Worm (Caenorhabditis elegans): ENCODE data around the gene Y57G11A.2.

Y57G11A.2 gene

DNA sequence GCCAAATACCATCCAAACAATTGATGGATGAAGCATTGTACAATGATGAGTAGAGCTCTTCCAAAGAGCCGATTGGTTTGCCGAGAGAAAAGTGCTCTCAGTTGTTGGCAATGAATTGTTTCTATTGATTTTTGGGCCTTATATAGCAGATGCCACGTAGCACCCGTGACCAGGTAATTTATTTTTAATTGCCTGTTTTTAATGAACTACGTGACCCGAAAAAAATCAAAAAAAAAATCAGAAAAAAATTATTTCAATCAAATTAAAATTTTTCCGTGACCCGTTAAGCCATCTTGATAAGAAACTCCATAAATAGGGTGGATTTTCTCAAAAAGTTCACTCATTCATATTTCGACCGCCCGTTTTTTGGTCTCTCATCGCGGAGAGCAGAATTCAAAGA lies at the start of gene Y57G11A.2, which contains the start of gene T27E7.1:
TSS of gene Y57G11A.2 (minus strand) at position 101 of the 400 bp plus-strand sequence.
TSS of gene T27E7.1 (plus strand) at position 337 of the 400 bp plus-strand sequence.
- no peak for TF ChIP-seq ref-2 (tag; optimal IDR thresholded peaks at IDR 0.05)
- no peak for TF ChIP-seq hlh-6 (tag; optimal IDR thresholded peaks at IDR 0.05)
- no peak for TF ChIP-seq che-1 (tag; optimal IDR thresholded peaks at IDR 0.05)
- no peak for TF ChIP-seq elt-4 (tag; optimal IDR thresholded peaks at IDR 0.05)
- TF ChIP-seq ceh-24 (tag; optimal IDR thresholded peaks at IDR 0.05), result no peak

DNA sequence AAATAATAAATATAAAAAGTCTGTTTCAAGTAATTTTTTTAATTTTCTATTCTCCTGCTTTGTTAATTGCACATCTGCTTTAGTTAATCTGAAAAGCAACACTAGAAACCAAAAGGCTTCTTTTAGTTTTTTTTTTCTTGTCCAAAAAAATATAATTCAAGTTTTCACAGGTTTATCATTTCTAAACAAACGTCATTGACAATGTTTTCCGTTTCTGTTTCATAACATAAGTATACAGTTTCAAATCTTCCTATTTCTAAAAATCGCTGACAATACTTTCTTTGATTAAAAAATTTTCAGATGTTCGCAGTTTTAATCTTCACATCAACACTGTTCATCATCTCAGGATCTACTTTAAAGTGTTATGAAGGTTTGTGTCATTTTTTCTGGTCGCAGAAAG lies 45.7 kb upstream of the Y57G11A.2 start, which contains the start of gene Y57G11B.2:
TSS of gene Y57G11B.2 (plus strand) at position 301 of the 400 bp plus-strand sequence.
- TF ChIP-seq nhr-232 (tag; optimal IDR thresholded peaks at IDR 0.05), result no peak

- TF ChIP-seq dmd-4 (tag; optimal IDR thresholded peaks at IDR 0.05; ENCODE audit: borderline replicate concordance) (no peak), elt-2 (tag; optimal IDR thresholded peaks at IDR 0.05) (peak; percentile 19)
Observed at ce11 chrIV:14562649-14563268, 43.4 kb upstream of the Y57G11A.2 start.

DNA sequence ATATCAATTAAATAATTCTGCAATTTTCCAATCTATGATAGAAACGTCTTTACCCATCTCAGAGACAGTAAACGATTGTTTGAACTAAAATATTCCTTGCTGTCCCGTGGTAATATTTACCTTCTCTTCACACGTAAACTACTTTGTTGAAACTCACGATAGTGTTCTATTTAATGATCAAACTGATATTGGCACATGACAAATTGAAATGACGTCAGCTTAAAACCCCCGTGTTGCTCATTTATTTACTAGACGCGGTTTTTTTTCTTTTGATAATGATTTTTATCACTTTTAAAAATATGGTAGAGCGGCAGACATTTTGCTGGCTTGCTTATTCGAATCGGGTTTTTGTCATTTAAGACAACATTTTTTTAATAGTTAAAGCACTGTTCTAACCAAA lies 42.4 kb upstream of the Y57G11A.2 start:
- TF ChIP-seq ceh-9 (tag; optimal IDR thresholded peaks at IDR 0.05) (no peak), dve-1 (tag; optimal IDR thresholded peaks at IDR 0.05) (no peak), elt-2 (tag; optimal IDR thresholded peaks at IDR 0.05) (no peak), pat-9 (tag; optimal IDR thresholded peaks at IDR 0.05) (no peak), rnt-1 (tag; optimal IDR thresholded peaks at IDR 0.05) (no peak), ceh-19 (GFP tag; optimal IDR thresholded peaks at IDR 0.05) (no peak), C38D4.7 (GFP tag; optimal IDR thresholded peaks at IDR 0.05) (no peak)

DNA sequence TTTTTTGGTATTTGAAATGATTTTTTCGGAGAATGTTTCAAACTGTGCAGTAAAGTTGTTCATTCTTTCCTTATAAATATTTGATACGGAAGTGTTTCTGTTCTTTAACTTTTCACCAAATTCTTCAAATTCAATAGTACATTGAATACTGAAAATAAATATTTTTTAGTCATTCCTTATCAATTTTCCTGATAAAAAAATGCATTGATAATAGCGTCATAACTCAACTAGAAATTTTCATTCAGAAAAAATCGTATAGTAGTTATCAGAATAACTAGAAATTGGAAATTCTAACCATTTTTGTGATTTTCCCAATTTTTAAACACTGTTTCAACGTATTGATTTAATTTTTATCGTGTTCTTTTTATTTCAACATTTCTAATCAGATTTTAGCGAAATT lies 39.9 kb upstream of the Y57G11A.2 start:
- TF ChIP-seq elt-2 (tag; optimal IDR thresholded peaks at IDR 0.05) (peak; percentile 1), elt-4 (tag; optimal IDR thresholded peaks at IDR 0.05) (no peak), ref-2 (tag; optimal IDR thresholded peaks at IDR 0.05) (no peak)

- no peak for TF ChIP-seq ref-2 (tag; optimal IDR thresholded peaks at IDR 0.05)
- TF ChIP-seq tbx-2 (tag; optimal IDR thresholded peaks at IDR 0.05), result no peak
- TF ChIP-seq sdc-2 (tag; optimal IDR thresholded peaks at IDR 0.05), result no peak
- no peak for TF ChIP-seq Y22D7AL.16 (tag; optimal IDR thresholded peaks at IDR 0.05)
- no peak for TF ChIP-seq ama-1 (optimal IDR thresholded peaks at IDR 0.05)
- no peak for TF ChIP-seq npax-4 (tag; optimal IDR thresholded peaks at IDR 0.05)
- TF ChIP-seq ceh-2 (tag; optimal IDR thresholded peaks at IDR 0.05), result no peak
- no peak for TF ChIP-seq fkh-10 (GFP tag; optimal IDR thresholded peaks at IDR 0.05)
Observed at ce11 chrIV:14557642-14558041, 38.3 kb upstream of the Y57G11A.2 start.

DNA sequence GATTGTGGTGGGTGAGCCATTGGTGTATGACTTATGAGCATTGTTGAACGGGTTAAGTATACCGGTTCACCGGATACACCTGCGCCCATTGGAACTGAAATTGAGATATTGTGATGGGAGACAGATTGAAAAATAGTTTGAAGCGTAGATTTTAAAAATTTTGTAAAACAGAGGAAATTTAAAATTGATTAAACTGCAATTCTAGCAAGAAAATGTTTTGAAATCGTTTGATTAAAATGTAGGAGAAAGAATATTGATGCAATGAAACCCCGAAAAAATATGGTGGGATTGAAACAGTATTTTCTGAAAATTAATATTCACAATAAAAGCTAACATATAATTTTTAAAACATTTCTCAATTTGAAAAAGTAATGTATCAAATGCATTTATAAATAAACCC lies 35.5 kb upstream of the Y57G11A.2 start, which contains the start of gene Y57G11B.6:
TSS of gene Y57G11B.6 (minus strand) at position 101 of the 400 bp plus-strand sequence.
- TF ChIP-seq hlh-30 (tag; optimal IDR thresholded peaks at IDR 0.05; ENCODE audit: insufficient read depth) (no peak), nfya-1 (tag; optimal IDR thresholded peaks at IDR 0.05) (no peak), nhr-232 (tag; optimal IDR thresholded peaks at IDR 0.05) (no peak), ceh-14 (tag; optimal IDR thresholded peaks at IDR 0.05) (no peak), unc-86 (tag; optimal IDR thresholded peaks at IDR 0.05) (no peak), sox-4 (tag; optimal IDR thresholded peaks at IDR 0.05) (no peak), ztf-16 (tag; optimal IDR thresholded peaks at IDR 0.05) (no peak), eyg-1 (tag; optimal IDR thresholded peaks at IDR 0.05) (no peak), ceh-6 (GFP tag; optimal IDR thresholded peaks at IDR 0.05) (no peak), F13H6.1 (tag; optimal IDR thresholded peaks at IDR 0.05) (no peak), pat-9 (tag; optimal IDR thresholded peaks at IDR 0.05) (no peak), ref-2 (tag; optimal IDR thresholded peaks at IDR 0.05) (no peak), pax-1 (tag; optimal IDR thresholded peaks at IDR 0.05) (no peak), elt-2 (tag; optimal IDR thresholded peaks at IDR 0.05) (no peak), gmeb-2 (tag; optimal IDR thresholded peaks at IDR 0.05) (no peak), ahr-1 (tag; optimal IDR thresholded peaks at IDR 0.05) (no peak), nhr-11 (tag; optimal IDR thresholded peaks at IDR 0.05) (no peak)
